Worm (Caenorhabditis elegans): ENCODE data around the gene F58H1.2.

- TF ChIP-seq flt-1 (GFP tag; IDR thresholded peaks at IDR 0.05) (no peak), klf-2 (GFP tag; conservative IDR thresholded peaks at IDR 0.05) (no peak), cog-1 (tag; optimal IDR thresholded peaks at IDR 0.05) (no peak), med-1 (GFP tag; optimal IDR thresholded peaks at IDR 0.05; ENCODE audit: insufficient read depth) (no peak)
Observed at ce11 chrV:11917186-11917585, 11.7 kb upstream of the F58H1.2 start, which contains the start of gene R31.2.
